Worm (Caenorhabditis elegans) whole organism, mixed stage, embryonic: ENCODE data around the gene tank-1.

Experiments used
- elt-1 ChIP-seq: sonication (generic microtip); optimal IDR thresholded peaks from 2 replicates; lab custom pipeline; 2017; ENCODE audit warnings: missing genetic modification characterization, mild to moderate bottlenecking, missing compliant biosample characterization, antibody characterized with exemption, moderate library complexity, borderline replicate concordance; ENCODE audit not compliant: insufficient read depth
- elt-3 ChIP-seq: fragments of 150-350 bp; optimal IDR thresholded peaks from 2 replicates; lab custom pipeline; 2014; ENCODE audit warnings: missing biosample characterization, missing genetic modification characterization
- lsy-2 ChIP-seq: fragments of 150-350 bp; optimal IDR thresholded peaks from 2 replicates; lab custom pipeline; 2014; ENCODE audit warnings: missing biosample characterization, missing genetic modification characterization
- mep-1 ChIP-seq: fragments of 150-350 bp; optimal IDR thresholded peaks from 2 replicates; lab custom pipeline; 2017; ENCODE audit warnings: missing biosample characterization, missing genetic modification reagents, missing genetic modification characterization, inconsistent platforms
- sptf-1 ChIP-seq: sonication (generic microtip); optimal IDR thresholded peaks from 2 replicates; lab custom pipeline; 2017; ENCODE audit warnings: mild to moderate bottlenecking, missing genetic modification characterization, moderate library complexity, missing compliant biosample characterization

- TF ChIP-seq mep-1 (no peak), elt-3 (no peak), lsy-2 (tag; lab: Kevin White, UChicago) (no peak), sptf-1 (tag; lab: Kevin White, UChicago) (no peak), elt-1 (no peak)
Observed at ce11 chrV:1275924-1276323, 9.6 kb downstream of the tank-1 start, which contains the start of gene Y75B7B.2.
